Comparison of ENCODE assay signal across 1 fruit fly cellular context in genomic region chrX:19358948-19359506, dm6.
A peak's percentile ranks its signal among the peaks of the same experiment; 100 is the strongest.
TF ChIP-seq lines count a peak whose summit lies in the region.

No protein-coding gene starts in this region.

TF ChIP-seq in whole organism, prepupa, 60 proteins besides CTCF, POLR2A, EP300 and RAD21 (continued from another document):
- TF ChIP-seq CG3919 (GFP tag; optimal IDR thresholded peaks at IDR 0.05; lab: Kevin White, UChicago) (no peak), CG6808 (GFP tag; optimal IDR thresholded peaks at IDR 0.05; lab: Kevin White, UChicago) (peak; percentile 69), CG1621 (tag; optimal IDR thresholded peaks at IDR 0.05; lab: Kevin White, UChicago) (no peak), Eip93F (GFP tag; optimal IDR thresholded peaks at IDR 0.05; lab: Kevin White, UChicago) (no peak), Hr39 (GFP tag; optimal IDR thresholded peaks at IDR 0.05; lab: Kevin White, UChicago) (no peak), CG11762 (GFP tag; optimal IDR thresholded peaks at IDR 0.05; lab: Kevin White, UChicago; ENCODE audit: insufficient read depth) (no peak), fd85E (GFP tag; optimal IDR thresholded peaks at IDR 0.05; lab: Kevin White, UChicago) (no peak), Sox14 (GFP tag; optimal IDR thresholded peaks at IDR 0.05; lab: Kevin White, UChicago) (no peak), achi (GFP tag; optimal IDR thresholded peaks at IDR 0.05; lab: Kevin White, UChicago) (no peak), cyc (GFP tag; optimal IDR thresholded peaks at IDR 0.05; lab: Kevin White, UChicago) (no peak), Smox (GFP tag; optimal IDR thresholded peaks at IDR 0.05; lab: Kevin White, UChicago) (no peak), Ets21C (GFP tag; optimal IDR thresholded peaks at IDR 0.05; lab: Kevin White, UChicago) (no peak), Blimp-1 (GFP tag; optimal IDR thresholded peaks at IDR 0.05; lab: Kevin White, UChicago) (no peak), Ets96B (tag; optimal IDR thresholded peaks at IDR 0.05; lab: Kevin White, UChicago) (peak; percentile 18), CG6854 (GFP tag; optimal IDR thresholded peaks at IDR 0.05; lab: Kevin White, UChicago) (peak; percentile 1), CG10631 (GFP tag; optimal IDR thresholded peaks at IDR 0.05; lab: Kevin White, UChicago) (no peak), Eip78C (GFP tag; lab: Kevin White, UChicago) (peak; percentile 40), vri (GFP tag; optimal IDR thresholded peaks at IDR 0.05; lab: Kevin White, UChicago) (no peak), CG16779 (tag; optimal IDR thresholded peaks at IDR 0.05; lab: Kevin White, UChicago) (peak; percentile 52), lz (GFP tag; optimal IDR thresholded peaks at IDR 0.05; lab: Kevin White, UChicago) (no peak), fd59A (GFP tag; optimal IDR thresholded peaks at IDR 0.05; lab: Kevin White, UChicago) (no peak), CG10669 (GFP tag; optimal IDR thresholded peaks at IDR 0.05; lab: Kevin White, UChicago) (peak; percentile 8), Sox102F (GFP tag; optimal IDR thresholded peaks at IDR 0.05; lab: Kevin White, UChicago) (no peak), Met (GFP tag; optimal IDR thresholded peaks at IDR 0.05; lab: Kevin White, UChicago) (no peak), Lpt (GFP tag; optimal IDR thresholded peaks at IDR 0.05; lab: Kevin White, UChicago) (peak; percentile 69), CG7368 (GFP tag; optimal IDR thresholded peaks at IDR 0.05; lab: Kevin White, UChicago) (no peak), CG6276 (GFP tag; optimal IDR thresholded peaks at IDR 0.05; lab: Kevin White, UChicago) (peak; percentile 49), pdm3 (GFP tag; optimal IDR thresholded peaks at IDR 0.05; lab: Kevin White, UChicago) (no peak), acj6 (GFP tag; optimal IDR thresholded peaks at IDR 0.05; lab: Kevin White, UChicago) (no peak), CG6163 (GFP tag; IDR thresholded peaks at IDR 0.05; lab: Robert Waterston, UW) (peak; percentile 62; the same call in 2 of the 3 replicates), Hr38 (GFP tag; optimal IDR thresholded peaks at IDR 0.05; lab: Kevin White, UChicago) (no peak), spab (GFP tag; optimal IDR thresholded peaks at IDR 0.05; lab: Kevin White, UChicago) (peak; percentile 38), CG31627 (GFP tag; optimal IDR thresholded peaks at IDR 0.05; lab: Kevin White, UChicago) (no peak), CG9139 (GFP tag; optimal IDR thresholded peaks at IDR 0.05; lab: Kevin White, UChicago) (peak; percentile 63), topi (GFP tag; optimal IDR thresholded peaks at IDR 0.05; lab: Kevin White, UChicago) (no peak)
